Fruit fly (Drosophila melanogaster): ENCODE measurements around the gene CG8097.
A peak's percentile ranks its signal among the peaks of the same experiment; 100 is the strongest.

dm6 chrX:15609351-15609750, 26.4 kb downstream of the CG8097 start:
- TF ChIP-seq CG7368 (GFP tag; optimal IDR thresholded peaks at IDR 0.05) (no peak), Eip78C (GFP tag) (peak; percentile 45)
